Worm (Caenorhabditis elegans): Measurements from ENCODE around the gene fbxa-142.

fbxa-142 gene

DNA sequence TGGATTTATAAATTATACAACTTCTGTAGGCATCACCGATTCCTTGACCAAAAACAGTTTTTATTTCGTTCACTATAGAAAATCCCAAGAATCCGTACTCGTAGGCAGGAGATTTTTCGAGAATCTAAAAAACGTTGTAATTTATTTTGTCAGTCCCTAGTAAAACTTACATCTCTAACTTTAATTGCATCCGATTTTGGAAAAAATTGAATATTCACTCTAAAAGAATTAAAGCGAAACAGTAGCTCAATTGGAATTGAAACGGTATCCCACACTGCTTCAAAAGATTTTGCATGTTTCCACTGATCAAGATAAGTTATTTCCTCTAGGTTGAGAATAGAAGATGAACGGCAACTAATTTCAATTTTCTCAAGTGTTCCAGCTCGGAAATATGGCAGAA, at the start of gene fbxa-142:
fbxa-142 (minus strand) TSS at position 101 of the 400 bp plus-strand sequence.
- no peak for TF ChIP-seq ceh-62 (tag; optimal IDR thresholded peaks at IDR 0.05)
- TF ChIP-seq unc-62 (GFP tag; optimal IDR thresholded peaks at IDR 0.05 in 1 of 2), result peak in 1 of 2 experiments; percentile 27
- TF ChIP-seq unc-62 (tag; optimal IDR thresholded peaks at IDR 0.05), result no peak

DNA sequence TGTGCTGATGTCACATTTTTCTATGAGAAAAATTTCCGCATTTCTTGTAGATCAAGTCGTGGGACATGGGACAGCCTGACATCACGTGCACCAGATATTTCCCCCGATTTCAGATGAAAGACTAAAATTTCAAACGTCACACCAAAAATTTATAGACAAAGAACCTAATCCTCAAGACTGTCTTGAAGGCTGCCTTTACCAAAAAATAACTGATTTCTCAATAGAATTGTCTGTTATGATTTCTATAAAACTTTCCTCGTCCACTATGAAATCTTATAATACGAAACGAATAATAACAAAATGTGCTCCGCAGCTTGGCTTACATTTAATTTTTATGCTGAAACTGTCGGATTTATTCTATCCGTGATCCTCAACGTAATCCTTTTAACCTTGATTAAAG, 49.2 kb upstream of the fbxa-142 start, which contains the start of gene str-106:
str-106 (plus strand) TSS at position 301 of the 400 bp plus-strand sequence.
- TF ChIP-seq fos-1 (tag; optimal IDR thresholded peaks at IDR 0.05), result no peak
- no peak for TF ChIP-seq ceh-28 (tag; optimal IDR thresholded peaks at IDR 0.05)
- no peak for TF ChIP-seq ctbp-1 (GFP tag; IDR thresholded peaks at IDR 0.05)
- no peak for TF ChIP-seq aly-2 (tag; optimal IDR thresholded peaks at IDR 0.05)
- TF ChIP-seq tra-1 (GFP tag; IDR thresholded peaks at IDR 0.05), result no peak
- no peak for TF ChIP-seq nhr-41 (GFP tag; IDR thresholded peaks at IDR 0.05)
- no peak for TF ChIP-seq ZK546.5 (tag; optimal IDR thresholded peaks at IDR 0.05)
- TF ChIP-seq hif-1 (tag; optimal IDR thresholded peaks at IDR 0.05), result no peak
- TF ChIP-seq daf-12 (tag; optimal IDR thresholded peaks at IDR 0.05), result no peak
- no peak for TF ChIP-seq ceh-82 (tag; optimal IDR thresholded peaks at IDR 0.05)
- no peak for TF ChIP-seq saeg-2 (GFP tag; IDR thresholded peaks at IDR 0.05)

DNA sequence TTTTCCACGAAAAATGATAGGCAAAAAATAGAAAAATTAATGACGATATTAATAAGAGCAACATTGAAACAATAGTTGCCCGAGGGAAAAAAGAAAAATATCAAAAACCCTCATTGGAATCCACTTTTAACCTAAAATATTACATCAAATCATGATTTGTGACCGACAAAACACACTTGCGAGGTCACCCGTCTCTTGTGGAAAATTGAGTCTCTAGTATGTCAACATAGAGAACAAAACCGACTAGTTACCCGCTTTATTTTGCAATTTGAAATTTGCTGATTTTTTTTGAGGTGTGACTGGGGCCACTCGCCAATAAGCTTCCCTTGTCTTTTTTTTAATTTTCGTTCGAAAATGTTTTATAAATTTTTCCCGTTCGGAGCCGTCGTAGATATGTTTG, 44.6 kb upstream of the fbxa-142 start, which contains the start of gene cyp-33D1:
cyp-33D1 (minus strand) TSS at position 101 of the 400 bp plus-strand sequence.
- TF ChIP-seq mes-2 (tag; optimal IDR thresholded peaks at IDR 0.05; ENCODE audit: poor library complexity, severe bottlenecking) (no peak), lir-3 (tag; optimal IDR thresholded peaks at IDR 0.05) (no peak), vab-7 (GFP tag; IDR thresholded peaks at IDR 0.05) (no peak), dpl-1 (GFP tag; optimal IDR thresholded peaks at IDR 0.05) (no peak), ceh-62 (tag; optimal IDR thresholded peaks at IDR 0.05) (no peak), nhr-10 (tag; optimal IDR thresholded peaks at IDR 0.05) (no peak), tra-1 (GFP tag; IDR thresholded peaks at IDR 0.05) (no peak), zfp-3 (GFP tag; conservative IDR thresholded peaks at IDR 0.05) (no peak), aha-1 (tag) (no peak), zip-2 (tag; optimal IDR thresholded peaks at IDR 0.05) (no peak), lim-7 (GFP tag; IDR thresholded peaks at IDR 0.05) (no peak)

DNA sequence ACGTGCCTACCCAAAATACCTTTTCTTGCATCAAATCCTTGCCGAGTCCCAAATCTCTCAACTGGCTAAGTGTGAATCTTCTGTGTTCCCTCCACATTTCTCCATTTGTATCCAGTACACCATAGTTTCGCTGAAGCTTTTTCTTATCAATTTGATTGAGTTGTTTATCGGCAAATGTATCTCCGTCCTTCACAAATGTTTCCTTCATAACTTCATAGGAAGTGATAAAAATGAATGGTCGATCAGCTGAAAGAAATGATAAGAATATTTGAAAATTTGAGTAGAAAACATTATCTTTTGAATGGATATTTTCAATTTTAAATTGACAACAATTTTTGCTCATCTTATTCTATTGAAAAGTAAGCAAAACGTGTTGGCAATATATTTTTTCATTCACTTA, 44.1 kb upstream of the fbxa-142 start:
- TF ChIP-seq zfp-2 (tag; optimal IDR thresholded peaks at IDR 0.05) (no peak), daf-19 (GFP tag; conservative IDR thresholded peaks at IDR 0.05) (no peak), Y5F2A.4 (GFP tag; optimal IDR thresholded peaks at IDR 0.05) (no peak), saeg-2 (GFP tag; IDR thresholded peaks at IDR 0.05) (no peak), madf-9 (GFP tag; conservative IDR thresholded peaks at IDR 0.05) (no peak), php-3 (GFP tag; IDR thresholded peaks at IDR 0.05) (peak; percentile 44; the same call in 1 of the 2 replicates), pqm-1 (tag; optimal IDR thresholded peaks at IDR 0.05) (peak; percentile 59), lim-7 (GFP tag; IDR thresholded peaks at IDR 0.05) (no peak), set-16 (GFP tag; IDR thresholded peaks at IDR 0.05) (no peak), F49E8.2 (tag; optimal IDR thresholded peaks at IDR 0.05; ENCODE audit: borderline replicate concordance) (no peak), nhr-28 (tag; optimal IDR thresholded peaks at IDR 0.05) (peak; percentile 58), Y48G9A.11 (GFP tag; IDR thresholded peaks at IDR 0.05) (no peak), daf-16 (GFP tag; optimal IDR thresholded peaks at IDR 0.05) (no peak), daf-16 (tag; optimal IDR thresholded peaks at IDR 0.05) (peak; percentile 77)

DNA sequence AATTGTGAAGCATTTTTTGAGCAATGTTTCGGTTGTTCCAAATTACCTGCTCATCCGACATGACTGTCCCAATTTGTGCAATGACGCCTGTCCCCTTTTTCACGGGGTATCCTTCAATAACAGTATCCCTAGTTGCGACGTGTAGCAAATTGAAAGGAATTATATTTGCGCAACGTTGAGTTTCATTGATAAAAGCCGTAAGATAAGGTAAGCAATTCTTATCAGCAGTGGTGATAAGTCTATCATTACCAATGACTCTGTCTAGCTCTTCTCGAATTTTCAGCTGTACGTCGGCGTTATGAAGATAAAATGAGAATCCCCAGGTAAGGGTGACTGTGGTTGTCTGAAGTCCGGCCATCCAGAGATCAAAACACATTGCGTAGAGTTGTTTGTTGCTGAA, 43.0 kb upstream of the fbxa-142 start:
- TF ChIP-seq unc-62 (GFP tag; optimal IDR thresholded peaks at IDR 0.05 in 1 of 2) (no peak), unc-62 (tag; optimal IDR thresholded peaks at IDR 0.05) (no peak), egl-27 (tag; optimal IDR thresholded peaks at IDR 0.05) (no peak)
